Fruit fly (Drosophila melanogaster) whole organism, embryonic: ENCODE results near the gene CG3342.
A peak's percentile ranks its signal among the peaks of the same experiment; 100 is the strongest.

Experiments used
- B-H1 ChIP-seq: fragments of 200-800 bp; sonication (Bioruptor generic); IDR thresholded peaks from 3 replicates; pipeline ENCODE4 v1.3.6; 2022; ENCODE audit warnings: missing biosample characterization, missing genetic modification characterization
- CG10565 ChIP-seq: fragments of 200-800 bp; sonication (Bioruptor generic); optimal IDR thresholded peaks from 3 replicates; lab custom pipeline; 2016; ENCODE audit warnings: missing biosample characterization, mild to moderate bottlenecking, missing genetic modification characterization
- CG11093 ChIP-seq: fragments of 200-800 bp; sonication (Bioruptor generic); IDR thresholded peaks from 3 replicates; pipeline ENCODE4 v1.3.6; 2022; ENCODE audit warnings: missing biosample characterization, missing genetic modification characterization
- CG11560 ChIP-seq: fragments of 200-800 bp; sonication (Bioruptor generic); IDR thresholded peaks from 3 replicates; pipeline ENCODE4 v1.3.6; 2022; ENCODE audit warnings: missing biosample characterization, missing genetic modification characterization
- CG12155 ChIP-seq: fragments of 200-800 bp; sonication (Bioruptor generic); optimal IDR thresholded peaks from 3 replicates; lab custom pipeline; 2016; ENCODE audit warnings: missing biosample characterization, missing genetic modification characterization
- CG1233 ChIP-seq: fragments of 200-800 bp; sonication (Bioruptor generic); optimal IDR thresholded peaks from 4 replicates; lab custom pipeline; 2018; ENCODE audit warnings: missing biosample characterization, mild to moderate bottlenecking, missing genetic modification characterization
- CG12659 ChIP-seq: fragments of 200-800 bp; sonication (Bioruptor generic); optimal IDR thresholded peaks from 3 replicates; lab custom pipeline; 2017; ENCODE audit warnings: mild to moderate bottlenecking, missing biosample characterization, missing genetic modification reagents, missing genetic modification characterization
- CG13624 ChIP-seq: fragments of 200-800 bp; sonication (Bioruptor generic); optimal IDR thresholded peaks from 2 replicates; lab custom pipeline; 2016; ENCODE audit warnings: missing biosample characterization, missing genetic modification characterization
- CG16813 ChIP-seq: fragments of 200-800 bp; sonication (Bioruptor generic); IDR thresholded peaks from 3 replicates; pipeline ENCODE4 v1.3.6; 2022; ENCODE audit warnings: missing biosample characterization, missing genetic modification characterization; ENCODE audit not compliant: partially characterized antibody
- CG17568 ChIP-seq: fragments of 200-800 bp; sonication (Bioruptor generic); optimal IDR thresholded peaks from 2 replicates; lab custom pipeline; 2018; ENCODE audit warnings: missing biosample characterization, mild to moderate bottlenecking, missing genetic modification characterization, moderate library complexity
- CG17612 ChIP-seq: fragments of 200-800 bp; sonication (Bioruptor generic); IDR thresholded peaks from 2 replicates; pipeline ENCODE4 v1.3.6; 2022; ENCODE audit warnings: missing biosample characterization, missing genetic modification characterization
- CG2120 ChIP-seq: fragments of 200-800 bp; sonication (Bioruptor generic); optimal IDR thresholded peaks from 3 replicates; lab custom pipeline; 2016; ENCODE audit warnings: missing biosample characterization, missing genetic modification characterization
- CG2202 ChIP-seq: fragments of 200-800 bp; sonication (Bioruptor generic); optimal IDR thresholded peaks from 2 replicates; lab custom pipeline; 2018; ENCODE audit warnings: missing biosample characterization, mild to moderate bottlenecking, missing genetic modification characterization
- CG2678 ChIP-seq: fragments of 200-800 bp; sonication (Bioruptor generic); optimal IDR thresholded peaks from 3 replicates; lab custom pipeline; 2019; ENCODE audit warnings: missing biosample characterization, mild to moderate bottlenecking, missing genetic modification characterization, moderate library complexity
- CG3847 ChIP-seq: fragments of 200-800 bp; sonication (Bioruptor generic); IDR thresholded peaks from 2 replicates; pipeline ENCODE4 v1.3.6; 2022; ENCODE audit warnings: missing biosample characterization, missing genetic modification characterization
- CG6175 ChIP-seq: fragments of 200-800 bp; sonication (Bioruptor generic); IDR thresholded peaks from 3 replicates; pipeline ENCODE4 v1.3.6; 2022; ENCODE audit warnings: missing biosample characterization, missing genetic modification characterization
- E2f2 ChIP-seq: fragments of 200-800 bp; sonication (Bioruptor generic); IDR thresholded peaks from 2 replicates; pipeline ENCODE4 v1.3.6; 2022; ENCODE audit warnings: missing biosample characterization, missing genetic modification characterization
- Fer1 ChIP-seq: fragments of 200-800 bp; sonication (Bioruptor generic); optimal IDR thresholded peaks from 2 replicates; lab custom pipeline; 2017; ENCODE audit warnings: missing biosample characterization, mild to moderate bottlenecking, missing genetic modification characterization
- HLHmδ ChIP-seq: fragments of 200-800 bp; sonication (Bioruptor generic); optimal IDR thresholded peaks from 2 replicates; lab custom pipeline; 2018; ENCODE audit warnings: missing biosample characterization, mild to moderate bottlenecking, missing genetic modification characterization, moderate library complexity
- HmgZ ChIP-seq: fragments of 200-800 bp; sonication (Bioruptor generic); optimal IDR thresholded peaks from 2 replicates; lab custom pipeline; 2018; ENCODE audit warnings: missing biosample characterization, mild to moderate bottlenecking, missing genetic modification characterization
- Jarid2 ChIP-seq: fragments of 200-800 bp; sonication (Bioruptor generic); optimal IDR thresholded peaks from 3 replicates; lab custom pipeline; 2017; ENCODE audit warnings: mild to moderate bottlenecking, missing biosample characterization, missing genetic modification reagents, missing genetic modification characterization
- MBD-R2 ChIP-seq: fragments of 200-800 bp; sonication (Bioruptor generic); IDR thresholded peaks from 2 replicates; pipeline ENCODE4 v1.3.6; 2022; ENCODE audit warnings: missing biosample characterization, missing genetic modification characterization
- Nf-YC ChIP-seq: fragments of 200-800 bp; optimal IDR thresholded peaks from 3 replicates; lab custom pipeline; 2019; ENCODE audit warnings: missing biosample characterization, mild to moderate bottlenecking, missing genetic modification characterization, moderate library complexity
- Pdp1 ChIP-seq, 2 experiments: fragments of 200-800 bp; sonication (Bioruptor generic); optimal IDR thresholded peaks; 3 replicates each; lab custom pipeline; 2016; ENCODE audit warnings: missing biosample characterization in 2 of 2, missing genetic modification characterization in 2 of 2, mild to moderate bottlenecking in 1 of 2, moderate library complexity in 1 of 2
- Ptx1 ChIP-seq: fragments of 200-800 bp; sonication (Bioruptor generic); IDR thresholded peaks from 2 replicates; pipeline ENCODE4 v1.3.6; 2022; ENCODE audit warnings: missing biosample characterization, missing genetic modification characterization
- Ravus ChIP-seq: fragments of 200-800 bp; sonication (Bioruptor generic); IDR thresholded peaks from 2 replicates; pipeline ENCODE4 v1.3.6; 2022; ENCODE audit warnings: missing biosample characterization, missing genetic modification characterization
- Sin3A ChIP-seq: fragments of >200 bp; optimal IDR thresholded peaks from 2 replicates; lab custom pipeline; 2018
- Sox100B ChIP-seq: fragments of 200-800 bp; sonication (Bioruptor generic); optimal IDR thresholded peaks from 3 replicates; lab custom pipeline; 2018; ENCODE audit warnings: missing biosample characterization, mild to moderate bottlenecking, missing genetic modification characterization
- Sry-β ChIP-seq: fragments of 200-800 bp; sonication (Bioruptor generic); optimal IDR thresholded peaks from 2 replicates; lab custom pipeline; 2018; ENCODE audit warnings: missing biosample characterization, mild to moderate bottlenecking, missing genetic modification characterization, moderate library complexity
- Vsx1 ChIP-seq: fragments of 200-800 bp; sonication (Bioruptor generic); optimal IDR thresholded peaks from 2 replicates; lab custom pipeline; 2017; ENCODE audit warnings: missing biosample characterization, mild to moderate bottlenecking, missing genetic modification characterization, missing genetic modification reagents
- YL-1 ChIP-seq: fragments of 200-800 bp; sonication (Bioruptor generic); optimal IDR thresholded peaks from 3 replicates; lab custom pipeline; 2017; ENCODE audit warnings: missing biosample characterization, mild to moderate bottlenecking, missing genetic modification characterization
- ap ChIP-seq: fragments of 200-800 bp; sonication (Bioruptor generic); IDR thresholded peaks from 2 replicates; pipeline ENCODE4 v1.3.6; 2022; ENCODE audit warnings: missing biosample characterization, missing genetic modification characterization
- bbx ChIP-seq: fragments of 200-800 bp; sonication (Bioruptor generic); IDR thresholded peaks from 2 replicates; pipeline ENCODE4 v1.3.6; 2022; ENCODE audit warnings: missing biosample characterization, missing genetic modification characterization; ENCODE audit not compliant: partially characterized antibody
- chm ChIP-seq: fragments of 200-800 bp; sonication (Bioruptor generic); IDR thresholded peaks from 2 replicates; pipeline ENCODE4 v1.3.6; 2022; ENCODE audit warnings: missing biosample characterization, missing genetic modification characterization
- disco-r ChIP-seq: fragments of 200-800 bp; sonication (Bioruptor generic); optimal IDR thresholded peaks from 2 replicates; lab custom pipeline; 2016; ENCODE audit warnings: missing biosample characterization, missing genetic modification characterization
- dmrt99B ChIP-seq: fragments of 200-800 bp; sonication (Bioruptor generic); optimal IDR thresholded peaks from 2 replicates; lab custom pipeline; 2018; ENCODE audit warnings: missing biosample characterization, mild to moderate bottlenecking, missing genetic modification characterization, moderate library complexity
- gcm ChIP-seq: fragments of 200-800 bp; sonication (Bioruptor generic); optimal IDR thresholded peaks from 2 replicates; lab custom pipeline; 2019; ENCODE audit warnings: missing biosample characterization, mild to moderate bottlenecking, missing genetic modification characterization, moderate library complexity
- lmd ChIP-seq: fragments of 200-800 bp; sonication (Bioruptor generic); IDR thresholded peaks from 2 replicates; pipeline ENCODE4 v1.3.6; 2022; ENCODE audit warnings: missing biosample characterization, missing genetic modification characterization
- lov ChIP-seq, 2 experiments: fragments of 200-800 bp in 1 of 2; fragments of >200 bp in 1 of 2; sonication (Bioruptor generic) in 1 of 2; IDR thresholded peaks in 1 of 2; optimal IDR thresholded peaks in 1 of 2; 2 replicates in 1 of 2; 3 replicates in 1 of 2; pipeline versions ENCODE4 v1.3.6 to Lab custom; 2017 to 2022; ENCODE audit warnings: missing biosample characterization in 1 of 2, missing genetic modification characterization in 1 of 2
- mirr ChIP-seq: fragments of 200-800 bp; sonication (Bioruptor generic); optimal IDR thresholded peaks from 3 replicates; lab custom pipeline; 2018; ENCODE audit warnings: missing biosample characterization, mild to moderate bottlenecking, missing genetic modification characterization
- nom ChIP-seq: fragments of 200-800 bp; sonication (Bioruptor generic); optimal IDR thresholded peaks from 2 replicates; lab custom pipeline; 2017; ENCODE audit warnings: missing biosample characterization, missing genetic modification characterization, mild to moderate bottlenecking, moderate library complexity, missing genetic modification reagents
- phol ChIP-seq: fragments of 200-800 bp; sonication (Bioruptor generic); optimal IDR thresholded peaks from 3 replicates; lab custom pipeline; 2018; ENCODE audit warnings: missing biosample characterization, mild to moderate bottlenecking, missing genetic modification characterization, moderate library complexity
- ranshi ChIP-seq: fragments of 200-800 bp; sonication (Bioruptor generic); IDR thresholded peaks from 2 replicates; pipeline ENCODE4 v1.3.6; 2022; ENCODE audit warnings: missing biosample characterization, missing genetic modification characterization
- slp2 ChIP-seq: fragments of 200-800 bp; sonication (Bioruptor generic); optimal IDR thresholded peaks from 2 replicates; lab custom pipeline; 2016; ENCODE audit warnings: missing biosample characterization, missing genetic modification characterization
- sob ChIP-seq: fragments of 200-800 bp; sonication (Bioruptor generic); IDR thresholded peaks from 2 replicates; pipeline ENCODE4 v1.3.6; 2022; ENCODE audit warnings: missing biosample characterization, missing genetic modification characterization
- trem ChIP-seq: fragments of 200-800 bp; optimal IDR thresholded peaks from 3 replicates; lab custom pipeline; 2019; ENCODE audit warnings: missing biosample characterization, mild to moderate bottlenecking, missing genetic modification characterization, moderate library complexity
- vvl ChIP-seq: fragments of 200-800 bp; sonication (Bioruptor generic); IDR thresholded peaks from 2 replicates; pipeline ENCODE4 v1.3.6; 2022; ENCODE audit warnings: missing biosample characterization, missing genetic modification characterization
- yki ChIP-seq: fragments of >200 bp; optimal IDR thresholded peaks from 3 replicates; lab custom pipeline; 2018

CG3342 gene

DNA sequence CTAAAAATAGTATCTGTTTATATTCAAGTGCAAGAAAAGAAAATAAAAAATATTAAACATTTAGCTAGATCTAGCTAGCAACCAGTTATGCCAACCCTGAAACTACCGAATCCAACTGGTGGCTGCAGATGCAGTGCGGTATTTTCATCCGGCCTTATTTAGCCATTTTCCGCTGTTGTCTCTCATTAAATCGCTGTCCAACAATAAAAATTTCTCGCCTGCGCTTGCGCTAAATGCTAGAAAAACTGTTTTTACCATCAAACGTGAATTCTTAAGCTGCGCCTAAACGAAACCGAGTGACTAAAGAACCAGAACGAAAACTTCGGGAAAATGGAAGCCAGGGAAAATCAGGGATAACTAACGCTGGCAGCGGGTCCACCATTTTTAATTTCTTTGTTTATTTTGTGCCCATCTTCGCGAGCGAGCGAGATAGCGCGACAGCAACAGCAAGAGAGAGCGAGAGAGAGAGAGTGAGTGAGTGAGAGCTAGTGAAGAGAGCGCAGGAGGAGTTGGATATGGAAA, 6.2 kb upstream of the CG3342 start, which contains the start of gene dx (continued):
- TF ChIP-seq gcm (GFP tag; lab: Kevin White, UChicago) (peak; percentile 6), CG12155 (GFP tag; lab: Kevin White, UChicago) (no peak), CG2120 (GFP tag; lab: Kevin White, UChicago) (no peak), Fer1 (peak; percentile 56), Sry-β (GFP tag; lab: Kevin White, UChicago) (peak; percentile 10), CG17568 (GFP tag; lab: Kevin White, UChicago) (peak; percentile 30), phol (peak; percentile 96)

DNA sequence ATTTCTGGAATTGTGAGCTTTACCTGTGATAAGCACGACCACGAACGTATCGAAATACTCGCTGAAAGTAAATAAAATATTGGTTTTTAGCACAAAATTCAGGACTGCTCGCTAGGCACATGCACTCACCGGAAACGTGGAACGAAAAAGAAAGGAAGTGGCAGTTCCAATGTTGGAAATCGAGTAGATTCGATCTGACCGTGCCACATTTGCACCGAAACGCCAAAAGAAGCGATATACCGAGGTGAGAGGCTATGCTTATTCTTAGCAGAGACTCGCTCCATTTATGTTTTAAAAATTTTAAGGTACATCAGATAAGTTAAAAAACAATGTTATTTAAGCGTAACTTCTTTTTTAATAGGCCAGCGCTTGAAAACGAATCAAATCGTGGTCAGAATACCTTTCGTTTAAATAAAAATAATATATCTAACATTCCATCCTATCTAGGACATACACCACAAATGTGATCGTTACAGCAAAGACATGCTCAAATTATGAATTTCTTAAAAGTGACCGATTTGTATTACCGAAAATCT, 5.5 kb upstream of the CG3342 start, which contains the start of gene RpL7A:
TSS of gene RpL7A (minus strand) at position 248 of the 536 bp plus-strand sequence.
- peak; percentile 81 for TF ChIP-seq vvl (GFP tag; lab: Robert Waterston, UW)
- TF ChIP-seq lmd (GFP tag; lab: Robert Waterston, UW) = peak; percentile 61
- no peak for TF ChIP-seq Ravus (GFP tag; lab: Robert Waterston, UW)
- TF ChIP-seq mirr (GFP tag; lab: Kevin White, UChicago) = peak; percentile 81
- peak; percentile 61 for TF ChIP-seq Jarid2 (GFP tag; lab: Kevin White, UChicago)
- peak; percentile 88 for TF ChIP-seq YL-1 (GFP tag; lab: Kevin White, UChicago)
- peak; percentile 43 for TF ChIP-seq dmrt99B
- TF ChIP-seq Vsx1 (GFP tag; lab: Kevin White, UChicago) = peak; percentile 60
- TF ChIP-seq CG2678 = peak; percentile 52
- peak; percentile 65 for TF ChIP-seq CG2202 (tag; lab: Kevin White, UChicago)
- TF ChIP-seq Sin3A = no peak
- TF ChIP-seq Nf-YC (tag; lab: Kevin White, UChicago) = no peak
- no peak for TF ChIP-seq CG10565 (GFP tag; lab: Kevin White, UChicago)
- TF ChIP-seq slp2 (GFP tag; lab: Kevin White, UChicago) = peak; percentile 16
- TF ChIP-seq B-H1 (GFP tag; lab: Robert Waterston, UW) = peak; percentile 27; the same call in 1 of the 3 replicates
- TF ChIP-seq sob = no peak; the same call in none of the 2 replicates
- peak; percentile 25 for TF ChIP-seq CG13624
- TF ChIP-seq HLHmδ = peak; percentile 95
- TF ChIP-seq CG12659 = peak; percentile 74
- TF ChIP-seq bbx (GFP tag; lab: Robert Waterston, UW) = 0 out of 2 replicates have a peak, but pooled peaks have one; percentile 19
- peak; percentile 3 for TF ChIP-seq HmgZ (tag; lab: Kevin White, UChicago)
- peak; percentile 71 for TF ChIP-seq ranshi
- peak; percentile 87 for TF ChIP-seq nom (GFP tag; lab: Kevin White, UChicago)
- no peak for TF ChIP-seq CG16813 (GFP tag; lab: Robert Waterston, UW)
- no peak for TF ChIP-seq lov (optimal IDR thresholded peaks at IDR 0.05; lab: Kevin White, UChicago)
- peak; percentile 86 for TF ChIP-seq lov (GFP tag; IDR thresholded peaks at IDR 0.05; lab: Robert Waterston, UW)
- TF ChIP-seq chm (GFP tag; lab: Robert Waterston, UW) = peak; percentile 88
- peak; percentile 49 for TF ChIP-seq disco-r (GFP tag; lab: Kevin White, UChicago)
- TF ChIP-seq Fer1 = peak; percentile 73
- peak; percentile 54; the same call in 1 of the 3 replicates for TF ChIP-seq CG6175 (GFP tag; lab: Robert Waterston, UW)
- TF ChIP-seq CG17612 = no peak
- no peak for TF ChIP-seq MBD-R2
- peak; percentile 72 for TF ChIP-seq CG1233
- no peak for TF ChIP-seq CG11093 (GFP tag; lab: Robert Waterston, UW)
- peak; percentile 65 for TF ChIP-seq Sox100B
- TF ChIP-seq Ptx1 (GFP tag; lab: Robert Waterston, UW) = peak; percentile 23
- peak; percentile 40; the same call in 1 of the 3 replicates for TF ChIP-seq CG11560 (tag; lab: Robert Waterston, UW)
- peak; percentile 7 to 28 for TF ChIP-seq Pdp1 (GFP tag; optimal IDR thresholded peaks at IDR 0.05; lab: Kevin White, UChicago)
- no peak for TF ChIP-seq yki (lab: Kevin White, UChicago)
- TF ChIP-seq ap (GFP tag; lab: Robert Waterston, UW) = peak; percentile 38; the same call in 1 of the 2 replicates
- TF ChIP-seq trem = peak; percentile 25
- peak; percentile 15; the same call in 1 of the 2 replicates for TF ChIP-seq E2f2 (GFP tag; lab: Robert Waterston, UW)
- peak; percentile 48 for TF ChIP-seq CG3847 (GFP tag; lab: Robert Waterston, UW)
